Worm (Caenorhabditis elegans): ENCODE results near the gene gpn-1.

DNA sequence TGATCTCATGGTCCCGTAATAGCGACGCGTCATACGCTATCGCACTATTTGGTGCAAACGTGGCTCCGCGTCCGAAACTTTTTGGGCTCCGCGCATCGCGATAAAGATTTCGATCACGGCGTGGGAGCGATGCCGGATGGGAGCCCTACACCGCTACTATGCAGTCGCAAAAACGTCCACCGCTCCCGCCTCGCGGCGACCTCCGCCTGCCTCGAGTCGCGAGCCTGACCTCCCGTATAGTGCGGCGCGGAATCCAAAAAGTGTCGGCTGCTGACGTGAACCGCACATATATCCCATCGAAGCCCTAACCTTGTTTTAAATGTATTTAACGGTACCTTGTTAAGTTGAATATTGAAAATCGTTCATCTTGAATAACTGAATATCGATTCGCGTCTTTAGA lies 31.1 kb upstream of the gpn-1 start:
- TF ChIP-seq snpc-4 (tag; optimal IDR thresholded peaks at IDR 0.05) (peak; percentile 41), nhr-237 (tag; optimal IDR thresholded peaks at IDR 0.05) (no peak), ceh-82 (tag; optimal IDR thresholded peaks at IDR 0.05) (no peak), nhr-11 (tag; optimal IDR thresholded peaks at IDR 0.05) (no peak), C16A3.4 (tag; optimal IDR thresholded peaks at IDR 0.05) (no peak), unc-62 (GFP tag; optimal IDR thresholded peaks at IDR 0.05) (no peak), nhr-12 (tag; optimal IDR thresholded peaks at IDR 0.05) (no peak), skn-1 (tag; optimal IDR thresholded peaks at IDR 0.05) (no peak), fos-1 (tag; optimal IDR thresholded peaks at IDR 0.05) (no peak), lin-35 (GFP tag; optimal IDR thresholded peaks at IDR 0.05) (no peak)
